Worm (Caenorhabditis elegans) whole organism, young adult: ENCODE data around the gene wrt-3.

Experiments
- B0019.2 ChIP-seq: fragments of 200-800 bp; sonication (Bioruptor generic); conservative IDR thresholded peaks from 2 replicates; pipeline ENCODE4 v1.3.6; 2022; ENCODE audit warnings: missing genetic modification reagents, missing genetic modification characterization, missing compliant biosample characterization
- B0336.3 ChIP-seq: fragments of 200-800 bp; sonication (Bioruptor generic); IDR thresholded peaks from 2 replicates; pipeline ENCODE4 v1.3.6; 2022; ENCODE audit warnings: missing genetic modification characterization, missing compliant biosample characterization
- D2030.7 ChIP-seq: fragments of 200-800 bp; sonication (Bioruptor generic); IDR thresholded peaks from 2 replicates; pipeline ENCODE4 v1.3.6; 2022; ENCODE audit warnings: missing genetic modification reagents, missing genetic modification characterization, missing compliant biosample characterization
- F37B4.10 ChIP-seq: fragments of 200-800 bp; sonication (Bioruptor generic); IDR thresholded peaks from 2 replicates; pipeline ENCODE4 v1.3.6; 2022; ENCODE audit warnings: missing genetic modification characterization, missing compliant biosample characterization
- F52B5.7 ChIP-seq: sonication (generic microtip); optimal IDR thresholded peaks from 2 replicates; lab custom pipeline; 2016; ENCODE audit warnings: mild to moderate bottlenecking, missing genetic modification characterization, missing compliant biosample characterization
- F57A8.1 ChIP-seq: fragments of 200-800 bp; sonication (Bioruptor generic); optimal IDR thresholded peaks from 2 replicates; lab custom pipeline; 2018; ENCODE audit warnings: mild to moderate bottlenecking, missing genetic modification characterization, moderate library complexity, missing compliant biosample characterization
- F57C9.4 ChIP-seq: sonication (generic microtip); optimal IDR thresholded peaks from 2 replicates; lab custom pipeline; 2017; ENCODE audit warnings: mild to moderate bottlenecking, missing genetic modification characterization, missing compliant biosample characterization
- T07F8.4 ChIP-seq: sonication (generic microtip); optimal IDR thresholded peaks from 2 replicates; lab custom pipeline; 2016; ENCODE audit warnings: mild to moderate bottlenecking, missing genetic modification characterization, moderate library complexity, missing compliant biosample characterization
- Y53F4B.3 ChIP-seq: fragments of 200-800 bp; sonication (Bioruptor generic); IDR thresholded peaks from 2 replicates; pipeline ENCODE4 v1.3.6; 2022; ENCODE audit warnings: missing genetic modification reagents, missing genetic modification characterization, missing compliant biosample characterization
- Y79H2A.3 ChIP-seq: fragments of 200-800 bp; sonication (Bioruptor generic); conservative IDR thresholded peaks from 2 replicates; pipeline ENCODE4 v1.3.6; 2022; ENCODE audit warnings: missing genetic modification reagents, missing genetic modification characterization, missing compliant biosample characterization
- attf-6 ChIP-seq: fragments of 200-800 bp; sonication (Bioruptor generic); IDR thresholded peaks from 2 replicates; pipeline ENCODE4 v1.3.6; 2022; ENCODE audit warnings: missing genetic modification reagents, missing genetic modification characterization, missing compliant biosample characterization
- bed-2 ChIP-seq: fragments of 200-800 bp; sonication (Bioruptor generic); IDR thresholded peaks from 2 replicates; pipeline ENCODE4 v1.3.6; 2022; ENCODE audit warnings: missing genetic modification reagents, missing genetic modification characterization, missing compliant biosample characterization
- ccch-3 ChIP-seq: fragments of 200-800 bp; sonication (Bioruptor generic); optimal IDR thresholded peaks from 2 replicates; lab custom pipeline; 2018; ENCODE audit warnings: mild to moderate bottlenecking, missing genetic modification characterization, missing compliant biosample characterization
- die-1 ChIP-seq: sonication (generic microtip); optimal IDR thresholded peaks from 2 replicates; lab custom pipeline; 2016; ENCODE audit warnings: missing genotype, mild to moderate bottlenecking, missing genetic modification characterization, missing compliant biosample characterization
- dpl-1 ChIP-seq: fragments of 150-350 bp; optimal IDR thresholded peaks from 2 replicates; lab custom pipeline; 2014; ENCODE audit warnings: missing biosample characterization, missing genetic modification reagents, missing genetic modification characterization
- egrh-3 ChIP-seq: fragments of 200-800 bp; sonication (Bioruptor generic); IDR thresholded peaks from 2 replicates; pipeline ENCODE4 v1.3.6; 2022; ENCODE audit warnings: missing genetic modification reagents, missing genetic modification characterization, missing compliant biosample characterization
- ets-4 ChIP-seq: fragments of 200-800 bp; sonication (Bioruptor generic); optimal IDR thresholded peaks from 2 replicates; lab custom pipeline; 2018; ENCODE audit warnings: mild to moderate bottlenecking, missing genetic modification characterization, missing compliant biosample characterization
- fkh-3 ChIP-seq: sonication (generic microtip); optimal IDR thresholded peaks from 2 replicates; lab custom pipeline; 2016; ENCODE audit warnings: mild to moderate bottlenecking, missing genetic modification characterization, missing compliant biosample characterization
- gei-17 ChIP-seq: fragments of 200-800 bp; sonication (Bioruptor generic); optimal IDR thresholded peaks from 2 replicates; lab custom pipeline; 2018; ENCODE audit warnings: mild to moderate bottlenecking, missing genetic modification characterization, missing compliant biosample characterization
- hrde-1 ChIP-seq: sonication (generic microtip); optimal IDR thresholded peaks from 2 replicates; lab custom pipeline; 2016; ENCODE audit warnings: missing genetic modification characterization, mild to moderate bottlenecking, missing compliant biosample characterization, moderate library complexity, missing genotype, missing genetic modification reagents, borderline replicate concordance
- hsf-1 ChIP-seq: fragments of 200-800 bp; sonication (Bioruptor generic); IDR thresholded peaks from 2 replicates; pipeline ENCODE4 v1.3.6; 2022; ENCODE audit warnings: missing genetic modification reagents, missing genetic modification characterization, missing compliant biosample characterization
- lag-1 ChIP-seq: fragments of 200-800 bp; sonication (Bioruptor generic); IDR thresholded peaks from 2 replicates; pipeline ENCODE4 v1.3.6; 2022; ENCODE audit warnings: missing genetic modification reagents, missing genetic modification characterization, missing compliant biosample characterization
- lin-26 ChIP-seq: fragments of 200-800 bp; sonication (Bioruptor generic); IDR thresholded peaks from 2 replicates; pipeline ENCODE4 v1.3.6; 2022; ENCODE audit warnings: missing genetic modification reagents, missing genetic modification characterization, missing compliant biosample characterization
- lin-35 ChIP-seq, 3 experiments: fragments of 150-350 bp in 2 of 3; sonication (generic microtip) in 1 of 3; optimal IDR thresholded peaks; 2 replicates each; lab custom pipeline; 2014 to 2018; ENCODE audit warnings: missing biosample characterization in 3 of 3, missing genetic modification characterization in 3 of 3, missing genetic modification reagents in 3 of 3
- lsy-27 ChIP-seq: sonication (generic microtip); optimal IDR thresholded peaks from 2 replicates; lab custom pipeline; 2017; ENCODE audit warnings: missing genetic modification characterization, mild to moderate bottlenecking, missing compliant biosample characterization, antibody characterized with exemption, missing genotype, borderline replicate concordance; ENCODE audit not compliant: insufficient read depth
- madf-10 ChIP-seq: sonication (generic microtip); optimal IDR thresholded peaks from 2 replicates; lab custom pipeline; 2016; ENCODE audit warnings: mild to moderate bottlenecking, missing genetic modification characterization, missing compliant biosample characterization
- madf-8 ChIP-seq: fragments of 200-800 bp; sonication (Bioruptor generic); conservative IDR thresholded peaks from 2 replicates; pipeline ENCODE4 v1.3.6; 2022; ENCODE audit warnings: missing genetic modification reagents, missing genetic modification characterization, missing compliant biosample characterization
- mel-28 ChIP-seq: sonication (generic microtip); optimal IDR thresholded peaks from 2 replicates; lab custom pipeline; 2016; ENCODE audit warnings: borderline replicate concordance, mild to moderate bottlenecking, missing genetic modification characterization, missing compliant biosample characterization
- mes-4 ChIP-seq: sonication (generic microtip); optimal IDR thresholded peaks from 2 replicates; lab custom pipeline; 2016; ENCODE audit warnings: missing genotype, missing genetic modification characterization, missing compliant biosample characterization
- mxl-1 ChIP-seq: sonication (generic microtip); optimal IDR thresholded peaks from 2 replicates; lab custom pipeline; 2016; ENCODE audit warnings: missing genetic modification characterization, missing compliant biosample characterization
- nhr-179 ChIP-seq: sonication (generic microtip); optimal IDR thresholded peaks from 2 replicates; lab custom pipeline; 2016; ENCODE audit warnings: mild to moderate bottlenecking, missing genetic modification characterization, missing compliant biosample characterization
- nhr-27 ChIP-seq: fragments of 200-800 bp; sonication (Bioruptor generic); optimal IDR thresholded peaks from 2 replicates; lab custom pipeline; 2018; ENCODE audit warnings: mild to moderate bottlenecking, missing genetic modification characterization, moderate library complexity, missing compliant biosample characterization
- nhr-90 ChIP-seq: sonication (generic microtip); optimal IDR thresholded peaks from 2 replicates; lab custom pipeline; 2016; ENCODE audit warnings: missing genotype, mild to moderate bottlenecking, missing genetic modification characterization, missing compliant biosample characterization
- pha-4 ChIP-seq: fragments of 150-350 bp; sonication (generic microtip); optimal IDR thresholded peaks from 2 replicates; lab custom pipeline; 2014; ENCODE audit warnings: missing biosample characterization, missing genetic modification reagents, missing genetic modification characterization
- sea-2 ChIP-seq: fragments of 200-800 bp; sonication (Bioruptor generic); IDR thresholded peaks from 2 replicates; pipeline ENCODE4 v1.3.6; 2022; ENCODE audit warnings: missing genetic modification characterization, missing compliant biosample characterization
- snpc-3.4 ChIP-seq: sonication (generic microtip); optimal IDR thresholded peaks from 2 replicates; lab custom pipeline; 2017; ENCODE audit warnings: missing genetic modification characterization, mild to moderate bottlenecking, missing compliant biosample characterization, antibody characterized with exemption, moderate library complexity, missing genotype, missing genetic modification reagents
- snpc-4 ChIP-seq, 5 experiments: fragments of 150-350 bp in 1 of 5; sonication (generic microtip) in 4 of 5; optimal IDR thresholded peaks; 2 replicates each; lab custom pipeline; 2014 to 2018; ENCODE audit warnings: missing genetic modification characterization in 5 of 5, missing biosample characterization in 3 of 5, antibody characterized with exemption in 2 of 5, mild to moderate bottlenecking in 2 of 5, missing compliant biosample characterization in 2 of 5, missing genotype in 2 of 5, moderate library complexity in 2 of 5, missing genetic modification reagents in 1 of 5
- tbp1 ChIP-seq: fragments of 200-800 bp; sonication (Bioruptor generic); optimal IDR thresholded peaks from 2 replicates; lab custom pipeline; 2018; ENCODE audit warnings: mild to moderate bottlenecking, missing genetic modification characterization, missing compliant biosample characterization
- tbx-9 ChIP-seq: sonication (generic microtip); optimal IDR thresholded peaks from 2 replicates; lab custom pipeline; 2016; ENCODE audit warnings: borderline replicate concordance, missing genetic modification characterization, inconsistent platforms, missing compliant biosample characterization
- xnd-1 ChIP-seq: sonication (generic microtip); optimal IDR thresholded peaks from 2 replicates; lab custom pipeline; 2016; ENCODE audit warnings: missing genotype, missing genetic modification reagents, missing genetic modification characterization, missing compliant biosample characterization
- zfh-2 ChIP-seq: fragments of 200-800 bp; sonication (Bioruptor generic); conservative IDR thresholded peaks from 2 replicates; pipeline ENCODE4 v1.3.6; 2022; ENCODE audit warnings: missing genetic modification reagents, missing genetic modification characterization, missing compliant biosample characterization
- ztf-18 ChIP-seq: sonication (generic microtip); optimal IDR thresholded peaks from 2 replicates; lab custom pipeline; 2016; ENCODE audit warnings: missing genotype, mild to moderate bottlenecking, missing genetic modification characterization, missing compliant biosample characterization
- ztf-25 ChIP-seq: fragments of 200-800 bp; sonication (Bioruptor generic); IDR thresholded peaks from 2 replicates; pipeline ENCODE4 v1.3.6; 2022; ENCODE audit warnings: missing genetic modification reagents, missing genetic modification characterization, missing compliant biosample characterization
- ztf-28 ChIP-seq: fragments of 200-800 bp; sonication (Bioruptor generic); IDR thresholded peaks from 2 replicates; pipeline ENCODE4 v1.3.6; 2022; ENCODE audit warnings: missing genetic modification reagents, missing genetic modification characterization, missing compliant biosample characterization
- ztf-3 ChIP-seq: fragments of 200-800 bp; sonication (Bioruptor generic); optimal IDR thresholded peaks from 2 replicates; lab custom pipeline; 2018; ENCODE audit warnings: mild to moderate bottlenecking, missing genetic modification characterization, missing compliant biosample characterization

The wrt-3 gene

DNA sequence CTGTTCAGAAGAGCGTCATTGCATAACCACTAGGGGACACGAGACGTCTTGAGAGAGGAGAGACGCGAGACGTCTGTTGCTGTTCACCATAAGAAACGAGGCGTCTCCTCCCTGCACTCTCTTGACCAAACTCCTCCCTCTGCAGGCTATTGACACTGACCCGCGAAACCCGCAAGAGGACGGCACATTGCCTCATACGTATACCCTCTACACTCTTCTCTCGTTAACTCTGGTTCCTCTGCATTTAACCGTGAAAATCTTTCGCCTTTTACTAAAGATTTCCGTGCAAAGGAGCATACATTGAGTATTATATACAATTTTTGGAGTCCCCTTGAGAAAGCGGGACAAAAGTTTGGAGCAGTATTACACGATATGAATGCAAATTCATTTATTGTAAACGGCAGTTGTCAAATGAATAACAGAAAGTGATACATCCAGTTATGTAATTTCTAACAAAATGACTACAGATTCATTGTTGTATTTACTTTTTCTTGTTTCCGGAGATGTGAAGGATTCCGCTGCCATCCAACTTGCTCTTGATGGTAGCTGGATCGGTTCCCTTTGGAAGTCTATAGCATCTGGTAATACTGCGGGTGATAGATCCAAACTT is 32.7 kb downstream of the wrt-3 start (continued):
- peak; percentile 84 for TF ChIP-seq madf-10 (tag; lab: Kevin White, UChicago)
- TF ChIP-seq ztf-28 (GFP tag; lab: Robert Waterston, UW) = 0 out of 2 replicates have a peak, but pooled peaks have one; percentile 66
- 0 out of 2 replicates have a peak, but pooled peaks have one; percentile 11 for TF ChIP-seq bed-2 (GFP tag; lab: Robert Waterston, UW)
- peak; percentile 13 for TF ChIP-seq F57A8.1 (GFP tag; lab: Kevin White, UChicago)
- peak; percentile 32 for TF ChIP-seq xnd-1 (tag; lab: Kevin White, UChicago)
- peak; percentile 80 for TF ChIP-seq ztf-3
- peak; percentile 95 for TF ChIP-seq B0336.3 (GFP tag; lab: Robert Waterston, UW)
- TF ChIP-seq F52B5.7 (tag; lab: Kevin White, UChicago) = peak; percentile 18
- no peak for TF ChIP-seq lsy-27
- TF ChIP-seq madf-8 (GFP tag; lab: Robert Waterston, UW) = peak; percentile 49
- TF ChIP-seq ztf-18 (tag; lab: Kevin White, UChicago) = peak; percentile 69
- no peak for TF ChIP-seq nhr-179 (tag; lab: Kevin White, UChicago)
- TF ChIP-seq zfh-2 (GFP tag; lab: Robert Waterston, UW) = no peak
- TF ChIP-seq gei-17 (GFP tag; lab: Kevin White, UChicago) = peak; percentile 67
- TF ChIP-seq ztf-25 = 0 out of 2 replicates have a peak, but pooled peaks have one; percentile 10
- no peak for TF ChIP-seq tbx-9
- no peak for TF ChIP-seq pha-4 (tag; lab: Kevin White, UChicago)
- peak; percentile 91 for TF ChIP-seq attf-6 (GFP tag; lab: Robert Waterston, UW)
- TF ChIP-seq F37B4.10 = no peak
- peak; percentile 29 for TF ChIP-seq T07F8.4
- TF ChIP-seq mel-28 = peak; percentile 78
- peak; percentile 56; the same call in 1 of the 2 replicates for TF ChIP-seq B0019.2 (GFP tag; lab: Robert Waterston, UW)
- TF ChIP-seq lin-26 (GFP tag; lab: Robert Waterston, UW) = peak; percentile 57; the same call in 1 of the 2 replicates
- TF ChIP-seq F57C9.4 = no peak
- TF ChIP-seq lin-35 (GFP tag; optimal IDR thresholded peaks at IDR 0.05; lab: Kevin White, UChicago) = peak in 1 of 3 experiments; percentile 81
- TF ChIP-seq egrh-3 (GFP tag; lab: Robert Waterston, UW) = peak; percentile 78
- no peak for TF ChIP-seq nhr-27 (tag; lab: Kevin White, UChicago)
- TF ChIP-seq D2030.7 (GFP tag; lab: Robert Waterston, UW) = peak; percentile 96
- peak; percentile 73 for TF ChIP-seq die-1 (tag; lab: Kevin White, UChicago)
- TF ChIP-seq ets-4 = no peak
- TF ChIP-seq snpc-4 (GFP tag; optimal IDR thresholded peaks at IDR 0.05; lab: Kevin White, UChicago) = peak; percentile 98
- TF ChIP-seq snpc-4 (tag; optimal IDR thresholded peaks at IDR 0.05; lab: Kevin White, UChicago) = peak; percentile 99
- no peak for TF ChIP-seq fkh-3 (tag; lab: Kevin White, UChicago)
- peak; percentile 31 for TF ChIP-seq hrde-1 (tag; lab: Kevin White, UChicago)
- peak; percentile 3 for TF ChIP-seq dpl-1 (GFP tag; lab: Kevin White, UChicago)
- TF ChIP-seq hsf-1 (GFP tag; lab: Robert Waterston, UW) = peak; percentile 57; the same call in 1 of the 2 replicates
- peak; percentile 42 for TF ChIP-seq nhr-90
- peak; percentile 37; the same call in 1 of the 2 replicates for TF ChIP-seq Y79H2A.3 (GFP tag; lab: Robert Waterston, UW)
- TF ChIP-seq mes-4 (tag; lab: Kevin White, UChicago) = no peak
- peak; percentile 81 for TF ChIP-seq tbp1 (GFP tag; lab: Kevin White, UChicago)
- no peak for TF ChIP-seq mxl-1 (tag; lab: Kevin White, UChicago)
- no peak for TF ChIP-seq sea-2 (GFP tag; lab: Robert Waterston, UW)
- peak; percentile 95 for TF ChIP-seq snpc-3.4 (tag; lab: Kevin White, UChicago)
- peak; percentile 74; the same call in 1 of the 2 replicates for TF ChIP-seq Y53F4B.3 (GFP tag; lab: Robert Waterston, UW)
- no peak for TF ChIP-seq ccch-3
- TF ChIP-seq lag-1 (GFP tag; lab: Robert Waterston, UW) = no peak
